Fruit fly (Drosophila melanogaster): ENCODE data around the gene CG12502.

CG12502 gene

DNA sequence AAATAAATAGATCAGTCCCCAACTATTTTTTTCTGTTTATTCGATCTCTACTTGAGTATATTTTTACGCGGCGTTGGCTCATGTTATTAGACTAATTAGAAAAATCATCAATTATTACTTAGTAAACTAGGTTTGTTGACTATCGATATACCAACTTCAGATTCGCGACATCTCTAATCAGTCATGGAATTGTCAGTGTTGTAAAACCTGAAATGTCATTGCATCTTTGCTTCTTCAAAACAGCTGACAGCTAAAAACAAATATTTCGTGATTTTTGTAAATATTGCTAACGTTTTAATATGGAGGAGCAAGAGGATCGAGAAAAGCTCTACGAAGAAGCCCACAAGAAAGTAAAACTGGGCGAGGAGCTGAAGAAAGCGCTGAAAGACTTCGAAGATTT lies 31.3 kb upstream of the CG12502 start, which contains the start of gene CG42553 (continued):
- no peak for TF ChIP-seq pho (GFP tag; optimal IDR thresholded peaks at IDR 0.05)
- no peak for TF ChIP-seq disco-r (GFP tag; optimal IDR thresholded peaks at IDR 0.05)
- TF ChIP-seq CG33213 (GFP tag; optimal IDR thresholded peaks at IDR 0.05), result no peak
- TF ChIP-seq CG30431 (GFP tag; optimal IDR thresholded peaks at IDR 0.05), result no peak
- TF ChIP-seq CG8089 (GFP tag; optimal IDR thresholded peaks at IDR 0.05), result no peak
- no peak for TF ChIP-seq CG7987 (GFP tag; optimal IDR thresholded peaks at IDR 0.05)
- TF ChIP-seq CG34224 (GFP tag; IDR thresholded peaks at IDR 0.05; ENCODE audit: partially characterized antibody), result peak; percentile 19; the same call in 2 of the 3 replicates
- TF ChIP-seq crp (GFP tag; optimal IDR thresholded peaks at IDR 0.05), result peak; percentile 24 to 86
- TF ChIP-seq CG6654 (GFP tag; optimal IDR thresholded peaks at IDR 0.05), result no peak
- TF ChIP-seq CG16813 (GFP tag; IDR thresholded peaks at IDR 0.05; ENCODE audit: partially characterized antibody), result peak; percentile 23
- TF ChIP-seq p53 (GFP tag; optimal IDR thresholded peaks at IDR 0.05), result no peak
- TF ChIP-seq Opbp (GFP tag; IDR thresholded peaks at IDR 0.05; ENCODE audit: partially characterized antibody), result peak; percentile 65; the same call in 2 of the 3 replicates
- no peak for TF ChIP-seq Hey (tag; optimal IDR thresholded peaks at IDR 0.05)
- TF ChIP-seq Atf3 (GFP tag; optimal IDR thresholded peaks at IDR 0.05), result no peak
- no peak for TF ChIP-seq onecut (GFP tag; IDR thresholded peaks at IDR 0.05)
- no peak for TF ChIP-seq sim (GFP tag; IDR thresholded peaks at IDR 0.05)
- TF ChIP-seq CG2202 (tag; optimal IDR thresholded peaks at IDR 0.05), result no peak
- no peak for TF ChIP-seq tup (GFP tag; optimal IDR thresholded peaks at IDR 0.05)
- TF ChIP-seq Rx (GFP tag; IDR thresholded peaks at IDR 0.05), result no peak
- TF ChIP-seq mam (GFP tag; optimal IDR thresholded peaks at IDR 0.05), result no peak
- TF ChIP-seq Oli (tag; optimal IDR thresholded peaks at IDR 0.05), result no peak
- peak; percentile 5 for TF ChIP-seq CG4617 (GFP tag; optimal IDR thresholded peaks at IDR 0.05; ENCODE audit: borderline replicate concordance)
- no peak for TF ChIP-seq CG18011 (GFP tag; optimal IDR thresholded peaks at IDR 0.05)
- TF ChIP-seq NC2β (GFP tag; optimal IDR thresholded peaks at IDR 0.05), result no peak
- TF ChIP-seq CG17912 (GFP tag; optimal IDR thresholded peaks at IDR 0.05), result no peak
- no peak for TF ChIP-seq esg (GFP tag; conservative IDR thresholded peaks at IDR 0.05)
- no peak for TF ChIP-seq CG17612 (GFP tag; IDR thresholded peaks at IDR 0.05)
- no peak for TF ChIP-seq CG13424 (tag; optimal IDR thresholded peaks at IDR 0.05)
- no peak for TF ChIP-seq CG6254 (GFP tag; optimal IDR thresholded peaks at IDR 0.05)
- no peak for TF ChIP-seq scrt (GFP tag; optimal IDR thresholded peaks at IDR 0.05)
- no peak for TF ChIP-seq kay (GFP tag; optimal IDR thresholded peaks at IDR 0.05)
- no peak for TF ChIP-seq Neu2 (GFP tag; optimal IDR thresholded peaks at IDR 0.05; ENCODE audit: borderline replicate concordance)
- TF ChIP-seq org-1 (GFP tag; optimal IDR thresholded peaks at IDR 0.05), result no peak
- peak; percentile 69 for TF ChIP-seq Dref (GFP tag; IDR thresholded peaks at IDR 0.05)
- TF ChIP-seq Hmx (GFP tag; optimal IDR thresholded peaks at IDR 0.05), result no peak
- TF ChIP-seq tin (GFP tag; optimal IDR thresholded peaks at IDR 0.05), result no peak
- TF ChIP-seq ranshi (GFP tag; IDR thresholded peaks at IDR 0.05), result 0 out of 2 replicates have a peak, but pooled peaks have one; percentile 28
- no peak for TF ChIP-seq Asciz (GFP tag; optimal IDR thresholded peaks at IDR 0.05)
- no peak for TF ChIP-seq fru (optimal IDR thresholded peaks at IDR 0.05)
- TF ChIP-seq CG3163 (GFP tag; optimal IDR thresholded peaks at IDR 0.05), result no peak
- no peak for TF ChIP-seq Chrac-16 (GFP tag; optimal IDR thresholded peaks at IDR 0.05)
- peak; percentile 49; the same call in 1 of the 2 replicates for TF ChIP-seq slbo (GFP tag; IDR thresholded peaks at IDR 0.05)
- no peak for TF ChIP-seq unpg (GFP tag; optimal IDR thresholded peaks at IDR 0.05)
- no peak for TF ChIP-seq pb (GFP tag; optimal IDR thresholded peaks at IDR 0.05)
- TF ChIP-seq twi (tag; optimal IDR thresholded peaks at IDR 0.05), result no peak
- no peak for TF ChIP-seq E2f2 (GFP tag; IDR thresholded peaks at IDR 0.05)
- no peak for TF ChIP-seq ems (GFP tag; optimal IDR thresholded peaks at IDR 0.05)
- peak; percentile 48; the same call in 2 of the 3 replicates for TF ChIP-seq Doc3 (GFP tag; IDR thresholded peaks at IDR 0.05; ENCODE audit: partially characterized antibody)
- TF ChIP-seq sens (GFP tag), result no peak
- no peak for TF ChIP-seq salm (tag; optimal IDR thresholded peaks at IDR 0.05)
- TF ChIP-seq CG17802 (tag; optimal IDR thresholded peaks at IDR 0.05), result peak; percentile 81
